Fruit fly (Drosophila melanogaster): ENCODE results near the gene Hacd1.
A peak's percentile ranks its signal among the peaks of the same experiment; 100 is the strongest.

Hacd1 gene

dm6 chr2L:11980075-11980474, 22.0 kb downstream of the Hacd1 start:
- TF ChIP-seq Sox15 (GFP tag; optimal IDR thresholded peaks at IDR 0.05) = no peak
- no peak for TF ChIP-seq CG6276 (GFP tag; optimal IDR thresholded peaks at IDR 0.05)
- TF ChIP-seq CG32006 (GFP tag; optimal IDR thresholded peaks at IDR 0.05) = peak; percentile 20
- TF ChIP-seq acj6 (GFP tag; optimal IDR thresholded peaks at IDR 0.05) = peak; percentile 0

DNA sequence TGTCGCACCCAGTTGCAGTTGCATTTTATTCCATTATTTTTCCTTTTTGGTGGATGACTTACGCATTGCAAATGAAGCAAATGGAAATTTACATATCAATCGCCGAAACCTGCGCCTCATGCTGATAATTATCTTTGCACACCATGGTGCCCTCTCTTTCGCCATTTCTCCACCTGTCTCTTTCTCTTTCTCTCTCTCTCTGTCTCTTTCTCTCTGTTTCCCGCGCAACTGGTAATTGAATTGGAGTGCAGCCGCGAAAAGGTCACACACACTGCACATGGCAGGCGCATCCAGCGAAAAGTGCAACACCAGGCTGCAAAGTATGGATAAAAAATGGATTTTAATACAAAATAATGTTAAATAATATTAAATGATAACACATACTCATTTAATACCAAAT, 24.3 kb downstream of the Hacd1 start:
- TF ChIP-seq spab (GFP tag; optimal IDR thresholded peaks at IDR 0.05) = no peak
- no peak for TF ChIP-seq Sox14 (GFP tag; optimal IDR thresholded peaks at IDR 0.05)
- TF ChIP-seq OdsH (GFP tag; optimal IDR thresholded peaks at IDR 0.05) = no peak
- TF ChIP-seq CG15336 (GFP tag; IDR thresholded peaks at IDR 0.05) = no peak
- TF ChIP-seq Sox102F (GFP tag; optimal IDR thresholded peaks at IDR 0.05) = no peak
- no peak for TF ChIP-seq vri (GFP tag; optimal IDR thresholded peaks at IDR 0.05)
- TF ChIP-seq CG6854 (GFP tag; optimal IDR thresholded peaks at IDR 0.05) = no peak
- no peak for TF ChIP-seq CG11762 (GFP tag; optimal IDR thresholded peaks at IDR 0.05; ENCODE audit: insufficient read depth)
- TF ChIP-seq acj6 (GFP tag; optimal IDR thresholded peaks at IDR 0.05) = no peak
- TF ChIP-seq Smox (GFP tag; optimal IDR thresholded peaks at IDR 0.05) = no peak
- no peak for TF ChIP-seq Eip78C (GFP tag)
- TF ChIP-seq CG11294 (GFP tag; IDR thresholded peaks at IDR 0.05) = no peak
- TF ChIP-seq Hr4 (GFP tag; optimal IDR thresholded peaks at IDR 0.05) = no peak
- TF ChIP-seq salr (GFP tag; optimal IDR thresholded peaks at IDR 0.05) = no peak

- TF ChIP-seq fkh (GFP tag; optimal IDR thresholded peaks at IDR 0.05) = no peak
- TF ChIP-seq CG8319 (GFP tag; optimal IDR thresholded peaks at IDR 0.05) = no peak
- no peak for TF ChIP-seq Ets21C (GFP tag; optimal IDR thresholded peaks at IDR 0.05)
- TF ChIP-seq ss (GFP tag; optimal IDR thresholded peaks at IDR 0.05) = no peak
- TF ChIP-seq CG11762 (GFP tag; optimal IDR thresholded peaks at IDR 0.05; ENCODE audit: insufficient read depth) = no peak
- no peak for TF ChIP-seq CG3919 (GFP tag; optimal IDR thresholded peaks at IDR 0.05)
- peak; percentile 33; the same call in 1 of the 3 replicates for TF ChIP-seq CG8119 (GFP tag; IDR thresholded peaks at IDR 0.05)
- no peak for TF ChIP-seq fd59A (GFP tag; optimal IDR thresholded peaks at IDR 0.05)
- no peak for TF ChIP-seq CG10669 (GFP tag; optimal IDR thresholded peaks at IDR 0.05)
- peak; percentile 52; the same call in 2 of the 3 replicates for TF ChIP-seq eg (GFP tag; IDR thresholded peaks at IDR 0.05)
- TF ChIP-seq CG34406 (GFP tag; optimal IDR thresholded peaks at IDR 0.05) = no peak
- TF ChIP-seq CG9139 (GFP tag; optimal IDR thresholded peaks at IDR 0.05) = no peak
- no peak for TF ChIP-seq CG1621 (tag; optimal IDR thresholded peaks at IDR 0.05)
- TF ChIP-seq Hr38 (GFP tag; optimal IDR thresholded peaks at IDR 0.05) = no peak
- no peak for TF ChIP-seq CG4318 (GFP tag; optimal IDR thresholded peaks at IDR 0.05)
- TF ChIP-seq topi (GFP tag; optimal IDR thresholded peaks at IDR 0.05) = no peak
- TF ChIP-seq Sox14 (GFP tag; optimal IDR thresholded peaks at IDR 0.05) = no peak
- TF ChIP-seq CG8632 (GFP tag; optimal IDR thresholded peaks at IDR 0.05) = no peak
- no peak for TF ChIP-seq CG31627 (GFP tag; optimal IDR thresholded peaks at IDR 0.05)
- no peak for TF ChIP-seq esn (GFP tag; optimal IDR thresholded peaks at IDR 0.05)
- TF ChIP-seq CG32006 (GFP tag; optimal IDR thresholded peaks at IDR 0.05) = peak; percentile 2
- no peak for TF ChIP-seq spab (GFP tag; optimal IDR thresholded peaks at IDR 0.05)
- no peak for TF ChIP-seq Smox (GFP tag; optimal IDR thresholded peaks at IDR 0.05)
- no peak for TF ChIP-seq pdm3 (GFP tag; optimal IDR thresholded peaks at IDR 0.05)
- TF ChIP-seq CG11294 (GFP tag; IDR thresholded peaks at IDR 0.05) = no peak
- no peak for TF ChIP-seq salr (GFP tag; optimal IDR thresholded peaks at IDR 0.05)
- no peak for TF ChIP-seq net (GFP tag; optimal IDR thresholded peaks at IDR 0.05)
- no peak for TF ChIP-seq dac (GFP tag; optimal IDR thresholded peaks at IDR 0.05)
- TF ChIP-seq CG6808 (GFP tag; optimal IDR thresholded peaks at IDR 0.05) = no peak
- TF ChIP-seq Eip78C (GFP tag) = peak; percentile 64
- TF ChIP-seq CG15336 (GFP tag; IDR thresholded peaks at IDR 0.05) = peak; percentile 37; the same call in 1 of the 2 replicates
- no peak for TF ChIP-seq vri (GFP tag; optimal IDR thresholded peaks at IDR 0.05)
These were observed 25.1 kb downstream of the Hacd1 start for dm6 chr2L:11976955-11977354.

Data from whole organism, prepupa.